Worm (Caenorhabditis elegans) whole organism, early embryonic: Measurements from ENCODE around the gene swp-1.

ENCODE experiments used
- B0310.2 ChIP-seq: sonication (generic microtip); optimal IDR thresholded peaks from 2 replicates; lab custom pipeline; 2016; ENCODE audit warnings: mild to moderate bottlenecking, missing genetic modification characterization, missing compliant biosample characterization
- F13C5.2 ChIP-seq: sonication (generic microtip); optimal IDR thresholded peaks from 2 replicates; lab custom pipeline; 2017; ENCODE audit warnings: mild to moderate bottlenecking, missing genetic modification characterization, inconsistent platforms, missing compliant biosample characterization
- aly-1 ChIP-seq: sonication (generic microtip); optimal IDR thresholded peaks from 2 replicates; lab custom pipeline; 2016; ENCODE audit warnings: missing genetic modification characterization, missing compliant biosample characterization
- ama-1 ChIP-seq: fragments of 150-350 bp; optimal IDR thresholded peaks from 2 replicates; lab custom pipeline; 2014
- ceh-13 ChIP-seq: fragments of 200-800 bp; sonication (Bioruptor generic); optimal IDR thresholded peaks from 2 replicates; lab custom pipeline; 2018; ENCODE audit warnings: mild to moderate bottlenecking, missing genetic modification characterization, missing compliant biosample characterization
- ceh-36 ChIP-seq: sonication (generic microtip); optimal IDR thresholded peaks from 2 replicates; lab custom pipeline; 2016; ENCODE audit warnings: missing genetic modification characterization, inconsistent platforms, missing compliant biosample characterization
- ets-7 ChIP-seq: sonication (generic microtip); optimal IDR thresholded peaks from 2 replicates; lab custom pipeline; 2016; ENCODE audit warnings: missing genotype, missing genetic modification characterization, missing compliant biosample characterization
- flt-1 ChIP-seq: fragments of 200-800 bp; sonication (Bioruptor generic); IDR thresholded peaks from 2 replicates; pipeline ENCODE4 v1.3.6; 2022; ENCODE audit warnings: missing genetic modification characterization, missing compliant biosample characterization
- hmbx-1 ChIP-seq: sonication (generic microtip); optimal IDR thresholded peaks from 2 replicates; lab custom pipeline; 2016; ENCODE audit warnings: mild to moderate bottlenecking, missing genetic modification characterization, missing compliant biosample characterization
- hmg-4 ChIP-seq: fragments of 200-800 bp; sonication (Bioruptor generic); optimal IDR thresholded peaks from 2 replicates; lab custom pipeline; 2018; ENCODE audit warnings: mild to moderate bottlenecking, missing genetic modification characterization, missing compliant biosample characterization
- hnd-1 ChIP-seq: sonication (generic microtip); optimal IDR thresholded peaks from 2 replicates; lab custom pipeline; 2016; ENCODE audit warnings: missing genetic modification characterization, missing compliant biosample characterization
- pes-1 ChIP-seq: fragments of 200-800 bp; sonication (Bioruptor generic); IDR thresholded peaks from 2 replicates; pipeline ENCODE4 v1.3.6; 2022; ENCODE audit warnings: missing genetic modification reagents, missing genetic modification characterization, missing compliant biosample characterization
- scrt-1 ChIP-seq: fragments of 200-800 bp; sonication (Bioruptor generic); IDR thresholded peaks from 2 replicates; pipeline ENCODE4 v1.3.6; 2022; ENCODE audit warnings: missing genetic modification characterization, missing compliant biosample characterization
- sea-1 ChIP-seq: fragments of 200-800 bp; sonication (Bioruptor generic); conservative IDR thresholded peaks from 2 replicates; pipeline ENCODE4 v1.3.6; 2022; ENCODE audit warnings: missing genetic modification characterization, missing compliant biosample characterization
- tbx-11 ChIP-seq: fragments of 200-800 bp; sonication (Bioruptor generic); IDR thresholded peaks from 2 replicates; pipeline ENCODE4 v1.3.6; 2022; ENCODE audit warnings: missing genetic modification characterization, missing compliant biosample characterization
- tbx-37 ChIP-seq: fragments of 200-800 bp; sonication (Bioruptor generic); conservative IDR thresholded peaks from 2 replicates; pipeline ENCODE4 v1.3.6; 2022; ENCODE audit warnings: missing genetic modification reagents, missing genetic modification characterization, missing compliant biosample characterization
- tra-4 ChIP-seq: sonication (generic microtip); optimal IDR thresholded peaks from 2 replicates; lab custom pipeline; 2017; ENCODE audit warnings: missing genetic modification characterization, missing compliant biosample characterization

Gene swp-1

DNA sequence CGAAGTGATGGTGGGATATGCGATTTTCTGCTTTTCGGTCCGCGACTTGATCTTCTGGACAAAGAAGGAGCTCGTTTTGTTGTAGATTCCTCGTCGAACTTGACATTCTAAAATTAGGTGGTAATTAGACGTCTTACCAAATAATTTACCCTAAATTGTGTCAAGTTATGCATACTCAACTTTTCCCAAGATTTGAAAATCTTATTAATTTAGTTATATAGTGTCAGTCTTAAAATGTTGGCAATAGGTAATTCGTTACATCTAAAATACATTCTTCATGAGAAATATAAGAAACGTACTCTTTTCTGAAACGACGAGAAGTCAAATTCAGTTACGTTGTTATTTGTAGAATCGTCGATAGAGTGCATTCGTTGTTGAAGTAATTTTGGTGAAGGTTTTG lies 2.2 kb upstream of the swp-1 start:
- TF ChIP-seq ets-7 (tag; lab: Kevin White, UChicago) = no peak
- no peak for TF ChIP-seq tra-4
- no peak for TF ChIP-seq flt-1 (GFP tag; lab: Robert Waterston, UW)
- TF ChIP-seq ceh-13 = no peak
- TF ChIP-seq hnd-1 (tag; lab: Kevin White, UChicago) = no peak
- no peak for TF ChIP-seq B0310.2 (tag; lab: Kevin White, UChicago)

DNA sequence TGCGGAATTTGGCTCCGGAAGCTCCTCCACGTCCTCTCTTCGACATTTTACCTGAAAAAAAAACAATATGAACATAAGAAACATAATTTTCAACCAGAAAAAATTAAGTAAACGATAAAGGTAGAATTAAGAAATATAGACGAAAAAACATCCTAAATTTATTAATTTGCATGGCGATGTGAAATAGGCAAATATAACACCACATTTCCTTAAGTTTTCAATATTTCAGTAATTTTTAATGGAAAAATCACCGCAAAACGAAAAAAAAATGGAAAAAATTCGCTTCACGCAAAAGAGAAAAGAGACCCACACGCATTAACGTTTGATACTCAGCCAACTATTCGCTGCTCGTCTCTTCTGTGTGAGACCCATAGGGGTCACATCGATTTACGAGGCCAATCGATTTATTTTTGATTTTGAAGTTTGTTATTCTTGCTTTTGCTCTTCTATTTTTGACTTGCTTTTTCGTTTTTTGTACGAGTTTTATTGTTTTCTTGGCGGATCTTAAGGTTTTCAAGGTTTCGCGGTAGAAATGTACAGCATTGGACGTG lies 827 bp upstream of the swp-1 start, which contains the start of gene rpl-23:
Gene rpl-23 (minus strand): TSS at position 51 of the 551 bp plus-strand sequence.
- TF ChIP-seq tbx-37 (GFP tag; lab: Robert Waterston, UW) (0 out of 2 replicates have a peak, but pooled peaks have one; percentile 14), F13C5.2 (tag; lab: Kevin White, UChicago) (peak; percentile 54), pes-1 (GFP tag; lab: Robert Waterston, UW) (no peak)

DNA sequence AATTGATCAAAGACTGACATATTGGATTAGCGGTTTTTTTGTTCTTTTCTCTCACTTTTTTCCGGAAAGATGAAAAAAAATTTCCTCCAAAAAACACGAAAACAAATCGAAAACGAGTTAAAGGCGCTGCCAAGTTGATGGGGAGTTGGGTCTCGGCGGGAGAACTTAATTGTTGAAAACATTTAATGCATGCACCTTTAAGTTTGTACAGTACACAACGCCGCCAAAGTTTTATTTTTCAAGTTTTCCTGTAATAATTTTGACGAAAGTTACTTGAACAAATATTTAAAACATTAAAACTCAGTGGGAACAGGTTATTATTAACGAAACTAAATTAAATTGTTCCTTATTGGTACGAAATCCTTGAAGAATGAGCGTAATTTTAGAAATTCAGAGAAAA lies 3.8 kb downstream of the swp-1 start:
- no peak for TF ChIP-seq tbx-37 (GFP tag; lab: Robert Waterston, UW)
- TF ChIP-seq ceh-36 (tag; lab: Kevin White, UChicago) = no peak
- no peak for TF ChIP-seq pes-1 (GFP tag; lab: Robert Waterston, UW)
- TF ChIP-seq ceh-13 = no peak
- TF ChIP-seq hnd-1 (tag; lab: Kevin White, UChicago) = no peak
- TF ChIP-seq F13C5.2 (tag; lab: Kevin White, UChicago) = no peak
- no peak for TF ChIP-seq scrt-1 (GFP tag; lab: Robert Waterston, UW)
- TF ChIP-seq aly-1 (tag; lab: Kevin White, UChicago) = no peak
- TF ChIP-seq ets-7 (tag; lab: Kevin White, UChicago) = no peak
- no peak for TF ChIP-seq sea-1 (GFP tag; lab: Robert Waterston, UW)
- no peak for TF ChIP-seq tra-4
- TF ChIP-seq hmbx-1 (tag; lab: Kevin White, UChicago) = no peak
- no peak for TF ChIP-seq ama-1 (lab: Kevin White, UChicago)
- TF ChIP-seq flt-1 (GFP tag; lab: Robert Waterston, UW) = no peak
- TF ChIP-seq tbx-11 (GFP tag; lab: Robert Waterston, UW) = no peak
- no peak for TF ChIP-seq B0310.2 (tag; lab: Kevin White, UChicago)

DNA sequence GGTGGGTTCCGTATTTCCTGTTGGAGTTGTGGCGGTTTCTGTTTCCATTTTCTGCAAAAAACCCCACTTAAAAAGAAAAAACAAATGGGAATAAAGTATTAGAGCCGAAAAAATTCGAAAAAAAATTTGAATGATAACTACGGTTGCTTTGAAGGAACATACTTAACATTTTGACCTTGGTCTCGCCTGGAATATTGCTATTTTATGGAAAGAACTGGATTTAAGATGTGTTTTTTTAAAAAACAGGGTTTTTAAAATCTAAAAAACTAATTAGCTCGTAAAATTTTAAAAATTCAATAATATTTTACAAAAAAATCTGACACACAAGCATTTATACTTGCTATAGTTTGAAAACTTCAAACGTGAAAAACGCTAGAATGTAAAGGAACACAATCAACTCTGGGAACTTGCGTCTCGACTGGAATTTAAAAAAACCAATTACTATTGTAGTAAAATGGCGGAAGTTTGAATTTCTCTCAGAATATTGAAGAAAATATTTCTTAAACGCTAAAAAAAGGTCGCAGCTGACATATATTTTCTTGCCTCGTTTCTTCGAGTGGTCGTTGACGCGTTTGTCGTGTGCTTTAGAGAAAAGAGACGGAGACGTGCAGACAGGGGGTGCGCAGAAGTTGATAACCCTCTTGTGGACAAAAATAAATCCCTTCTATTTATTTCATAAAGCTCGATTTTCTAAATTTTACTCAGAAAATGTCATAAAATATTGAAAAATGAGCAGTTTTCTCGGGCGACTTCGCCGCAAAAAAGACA lies 7.2 kb downstream of the swp-1 start, which contains the start of the genes lgg-3 and rgs-5:
Gene lgg-3 (minus strand): TSS at position 51 of the 768 bp plus-strand sequence.
Gene rgs-5 (plus strand): TSS at position 593 of the 768 bp plus-strand sequence.
- no peak for TF ChIP-seq hnd-1 (tag; lab: Kevin White, UChicago)
- TF ChIP-seq pes-1 (GFP tag; lab: Robert Waterston, UW) = no peak
- TF ChIP-seq ets-7 (tag; lab: Kevin White, UChicago) = no peak
- TF ChIP-seq tra-4 = no peak
- no peak for TF ChIP-seq aly-1 (tag; lab: Kevin White, UChicago)
- no peak for TF ChIP-seq ceh-13
- no peak for TF ChIP-seq hmg-4 (GFP tag; lab: Kevin White, UChicago)
- TF ChIP-seq hmbx-1 (tag; lab: Kevin White, UChicago) = no peak
- no peak for TF ChIP-seq sea-1 (GFP tag; lab: Robert Waterston, UW)
- TF ChIP-seq B0310.2 (tag; lab: Kevin White, UChicago) = no peak
- TF ChIP-seq flt-1 (GFP tag; lab: Robert Waterston, UW) = no peak
- no peak for TF ChIP-seq tbx-11 (GFP tag; lab: Robert Waterston, UW)
- no peak for TF ChIP-seq ceh-36 (tag; lab: Kevin White, UChicago)
- no peak for TF ChIP-seq tbx-37 (GFP tag; lab: Robert Waterston, UW)

DNA sequence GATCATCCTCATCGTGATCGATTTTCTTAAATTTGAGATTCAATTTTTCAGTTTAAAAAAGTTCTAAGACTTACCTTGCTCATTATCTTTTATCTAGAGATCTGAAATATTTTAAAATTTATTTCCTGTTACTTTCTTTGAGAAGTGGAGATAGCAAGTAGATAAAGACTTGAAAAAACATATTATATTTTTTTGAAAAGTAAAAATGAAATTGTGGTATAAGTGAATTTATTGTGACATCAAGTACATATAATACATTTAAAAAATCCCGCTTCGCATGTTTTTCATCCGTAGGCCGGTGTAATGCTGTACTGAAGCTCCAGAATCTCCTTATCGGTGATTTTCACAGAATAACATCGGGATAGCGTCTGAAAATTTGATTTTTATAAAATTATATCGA lies 8.1 kb downstream of the swp-1 start, which contains the start of gene B0336.7:
Gene B0336.7 (minus strand): TSS at position 101 of the 400 bp plus-strand sequence.
- TF ChIP-seq tbx-37 (GFP tag; lab: Robert Waterston, UW) = no peak
- TF ChIP-seq ceh-13 = no peak
- TF ChIP-seq hnd-1 (tag; lab: Kevin White, UChicago) = no peak

DNA sequence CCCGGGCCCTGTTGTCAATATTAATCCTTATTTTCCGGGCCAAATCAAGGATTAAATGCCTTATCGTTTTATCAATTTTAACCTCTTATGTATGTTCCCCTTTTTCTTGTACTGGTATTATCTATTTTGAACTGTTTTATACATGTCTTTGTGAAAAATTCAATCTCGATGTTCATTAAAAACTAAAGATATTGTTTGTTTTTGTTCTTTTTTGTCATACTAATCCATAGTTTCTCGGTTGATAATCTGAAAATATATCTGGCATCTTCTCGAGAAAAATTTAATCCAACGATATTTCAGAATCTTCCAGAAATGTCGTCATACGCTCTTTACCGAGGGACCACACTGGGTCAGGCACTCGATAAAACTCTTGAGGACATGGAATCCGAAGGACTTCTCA lies 11.6 kb downstream of the swp-1 start, which contains the start of gene B0336.13:
Gene B0336.13 (plus strand): TSS at position 301 of the 400 bp plus-strand sequence.
- peak; percentile 22 for TF ChIP-seq ceh-36 (tag; lab: Kevin White, UChicago)
- no peak for TF ChIP-seq ama-1 (lab: Kevin White, UChicago)

DNA sequence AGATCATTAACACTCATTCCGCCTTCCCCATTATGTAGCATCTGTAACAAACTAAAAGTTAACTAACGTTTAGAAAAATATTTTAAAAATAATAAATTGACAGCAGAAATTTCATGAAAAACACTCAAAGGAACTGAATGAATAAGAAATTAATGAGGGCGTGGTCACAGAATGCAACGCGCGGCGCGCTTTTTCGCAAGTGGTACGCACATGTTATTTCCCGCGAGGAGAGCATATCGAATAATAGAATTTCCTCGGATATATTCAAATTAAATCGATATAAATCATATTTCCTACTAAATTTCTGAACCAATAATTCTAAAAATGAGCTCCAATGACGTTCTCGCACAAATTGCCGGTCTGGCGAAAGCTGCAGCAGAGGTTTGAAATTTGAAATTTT lies 12.6 kb downstream of the swp-1 start, which contains the start of the genes abi-1 and arle-14:
Gene abi-1 (minus strand): TSS at position 51 of the 400 bp plus-strand sequence.
Gene arle-14 (plus strand): TSS at position 217 of the 400 bp plus-strand sequence.
- TF ChIP-seq hnd-1 (tag; lab: Kevin White, UChicago) (no peak), F13C5.2 (tag; lab: Kevin White, UChicago) (peak; percentile 61)

DNA sequence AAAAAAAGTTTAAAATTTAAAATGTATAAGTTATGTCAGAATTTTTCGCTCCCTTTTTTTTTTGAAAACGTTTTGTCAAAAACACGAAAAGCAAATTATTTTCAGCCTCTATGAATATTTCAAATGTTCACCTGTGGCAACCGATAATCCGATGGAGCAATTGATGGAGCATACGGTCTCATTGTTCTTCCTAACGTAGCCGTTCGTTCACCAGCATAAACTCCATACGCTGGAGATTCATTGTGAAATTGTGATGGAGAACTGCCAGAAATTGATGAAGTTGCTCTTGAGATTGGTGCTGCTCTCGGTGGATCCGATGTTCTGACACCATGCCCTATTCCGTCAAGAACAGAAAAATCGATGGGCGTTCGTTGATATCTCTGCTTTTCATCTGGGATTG lies 13.5 kb downstream of the swp-1 start:
- TF ChIP-seq hmbx-1 (tag; lab: Kevin White, UChicago) (no peak), tra-4 (no peak), pes-1 (GFP tag; lab: Robert Waterston, UW) (no peak), sea-1 (GFP tag; lab: Robert Waterston, UW) (no peak), ama-1 (lab: Kevin White, UChicago) (no peak), hmg-4 (GFP tag; lab: Kevin White, UChicago) (no peak), scrt-1 (GFP tag; lab: Robert Waterston, UW) (no peak), aly-1 (tag; lab: Kevin White, UChicago) (no peak), B0310.2 (tag; lab: Kevin White, UChicago) (no peak), tbx-37 (GFP tag; lab: Robert Waterston, UW) (no peak), flt-1 (GFP tag; lab: Robert Waterston, UW) (no peak), ets-7 (tag; lab: Kevin White, UChicago) (no peak)
